Fruit fly (Drosophila melanogaster) Kc167 (cell line): ENCODE results near the gene Sec71.

Experiments
- Sin3A ChIP-seq: fragments of >200 bp; optimal IDR thresholded peaks from 2 replicates; lab custom pipeline; 2018; ENCODE audit warnings: missing external identifiers
- h ChIP-seq: fragments of >200 bp; optimal IDR thresholded peaks from 3 replicates; lab custom pipeline; 2018; ENCODE audit warnings: missing external identifiers
- insv ChIP-seq: fragments of >200 bp; optimal IDR thresholded peaks from 3 replicates; lab custom pipeline; 2018; ENCODE audit warnings: missing external identifiers
- psq ChIP-seq: fragments of >200 bp; optimal IDR thresholded peaks from 2 replicates; lab custom pipeline; 2017; ENCODE audit warnings: missing external identifiers

DNA sequence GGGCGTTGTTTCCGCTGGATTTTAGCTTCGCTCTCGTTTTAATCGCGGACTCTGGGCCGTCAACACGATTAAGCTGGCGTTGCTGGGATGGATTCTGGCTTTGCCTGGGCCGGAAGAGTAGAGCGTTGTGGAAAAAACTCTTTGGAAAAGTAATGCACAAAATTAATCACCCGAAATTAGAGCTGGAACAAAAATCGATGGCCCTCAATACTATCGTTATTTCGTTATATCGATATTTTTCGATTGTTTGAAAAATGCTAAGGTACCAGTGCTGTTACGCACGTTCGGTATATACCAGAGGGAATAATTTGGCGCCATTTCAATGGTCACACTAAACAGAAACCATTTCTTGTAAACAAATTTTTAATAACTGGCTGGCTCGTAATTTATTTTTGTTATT, 36.2 kb downstream of the Sec71 start, which contains the start of the genes Arpc1 and Orc5:
- TF ChIP-seq psq (lab: Kevin White, UChicago) (no peak), h (no peak), insv (lab: Kevin White, UChicago) (no peak), Sin3A (lab: Kevin White, UChicago) (no peak)
